Worm (Caenorhabditis elegans): Measurements from ENCODE around the gene R01H2.8.

R01H2.8 gene

ce11 chrIII:7045643-7046042 lies 23.2 kb upstream of the R01H2.8 start, which contains the start of gene R01H2.7:
Gene R01H2.7 (minus strand): TSS chrIII:7045743.
- TF ChIP-seq irx-1 (tag; optimal IDR thresholded peaks at IDR 0.05): no peak
- no peak for TF ChIP-seq efl-3 (GFP tag; optimal IDR thresholded peaks at IDR 0.05)
- no peak for TF ChIP-seq nhr-11 (tag; optimal IDR thresholded peaks at IDR 0.05)
- TF ChIP-seq dsc-1 (tag; optimal IDR thresholded peaks at IDR 0.05): no peak
- TF ChIP-seq unc-62 (GFP tag; optimal IDR thresholded peaks at IDR 0.05): no peak
- TF ChIP-seq nhr-19 (GFP tag; conservative IDR thresholded peaks at IDR 0.05): no peak
- no peak for TF ChIP-seq nhr-85 (tag)
- no peak for TF ChIP-seq C04F5.9 (tag; optimal IDR thresholded peaks at IDR 0.05)
- TF ChIP-seq nhr-90 (tag; optimal IDR thresholded peaks at IDR 0.05; ENCODE audit: poor library complexity): no peak
- TF ChIP-seq nhr-71 (tag; optimal IDR thresholded peaks at IDR 0.05): no peak
- no peak for TF ChIP-seq Y116A8C.19 (tag; optimal IDR thresholded peaks at IDR 0.05; ENCODE audit: borderline replicate concordance)
- TF ChIP-seq nhr-77 (tag; optimal IDR thresholded peaks at IDR 0.05): no peak
- no peak for TF ChIP-seq efl-1 (optimal IDR thresholded peaks at IDR 0.05)
- no peak for TF ChIP-seq efl-1 (GFP tag; optimal IDR thresholded peaks at IDR 0.05 in 1 of 2)
- no peak for TF ChIP-seq jun-1 (tag; optimal IDR thresholded peaks at IDR 0.05)
- no peak for TF ChIP-seq lin-39 (tag; optimal IDR thresholded peaks at IDR 0.05)

DNA sequence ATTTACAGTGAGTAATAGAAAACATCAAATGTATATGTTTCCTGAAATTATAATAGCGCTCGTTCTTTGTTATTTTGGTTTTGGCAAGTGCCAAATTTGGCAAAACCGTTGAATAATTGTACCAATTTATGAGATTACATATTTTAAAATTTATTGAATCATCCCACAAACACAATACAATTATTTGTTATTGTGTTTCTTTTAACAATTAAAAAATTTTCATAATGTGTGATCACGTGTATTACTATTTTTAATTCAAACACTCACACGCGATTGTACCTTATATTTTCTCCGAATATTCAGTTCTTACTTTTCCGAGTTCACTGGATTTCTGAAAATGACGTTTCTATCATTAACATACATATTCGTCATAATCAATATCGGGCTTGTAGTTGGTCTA lies 12.6 kb upstream of the R01H2.8 start, which contains the start of gene R01H2.2:
TSS of gene R01H2.2 (plus strand) at position 301 of the 400 bp plus-strand sequence.
- no peak for TF ChIP-seq nhr-28 (tag; optimal IDR thresholded peaks at IDR 0.05)
- TF ChIP-seq C04F5.9 (tag; optimal IDR thresholded peaks at IDR 0.05): no peak
- no peak for TF ChIP-seq hpl-2 (GFP tag; optimal IDR thresholded peaks at IDR 0.05)
- no peak for TF ChIP-seq pag-3 (tag; optimal IDR thresholded peaks at IDR 0.05; ENCODE audit: borderline replicate concordance, insufficient read depth)
- no peak for TF ChIP-seq lin-15B (tag; optimal IDR thresholded peaks at IDR 0.05)
- TF ChIP-seq ama-1 (optimal IDR thresholded peaks at IDR 0.05): no peak
- TF ChIP-seq dsc-1 (tag; optimal IDR thresholded peaks at IDR 0.05): no peak
- TF ChIP-seq lin-35 (GFP tag; optimal IDR thresholded peaks at IDR 0.05): no peak
- no peak for TF ChIP-seq mep-1 (tag; optimal IDR thresholded peaks at IDR 0.05)
- TF ChIP-seq Y116A8C.19 (tag; optimal IDR thresholded peaks at IDR 0.05; ENCODE audit: borderline replicate concordance): no peak
- TF ChIP-seq nhr-47 (tag; optimal IDR thresholded peaks at IDR 0.05): no peak
- no peak for TF ChIP-seq irx-1 (tag; optimal IDR thresholded peaks at IDR 0.05)
- no peak for TF ChIP-seq zag-1 (tag; optimal IDR thresholded peaks at IDR 0.05)
- TF ChIP-seq nhr-90 (tag; optimal IDR thresholded peaks at IDR 0.05; ENCODE audit: poor library complexity): no peak
- TF ChIP-seq ceh-90 (tag; optimal IDR thresholded peaks at IDR 0.05): no peak
- no peak for TF ChIP-seq vab-15 (tag; optimal IDR thresholded peaks at IDR 0.05)
- TF ChIP-seq elt-3 (tag; optimal IDR thresholded peaks at IDR 0.05): no peak

- TF ChIP-seq pqm-1 (tag; optimal IDR thresholded peaks at IDR 0.05): no peak
- no peak for TF ChIP-seq fos-1 (tag; optimal IDR thresholded peaks at IDR 0.05)
- no peak for TF ChIP-seq unc-86 (tag; optimal IDR thresholded peaks at IDR 0.05)
- no peak for TF ChIP-seq nhr-19 (GFP tag; conservative IDR thresholded peaks at IDR 0.05)
- no peak for TF ChIP-seq rnt-1 (tag; optimal IDR thresholded peaks at IDR 0.05)
- no peak for TF ChIP-seq ets-5 (GFP tag; IDR thresholded peaks at IDR 0.05)
- TF ChIP-seq C34B4.2 (tag; optimal IDR thresholded peaks at IDR 0.05): no peak
- TF ChIP-seq nhr-85 (tag): no peak
- no peak for TF ChIP-seq unc-130 (tag; optimal IDR thresholded peaks at IDR 0.05)
- TF ChIP-seq elt-2 (tag; optimal IDR thresholded peaks at IDR 0.05): no peak
- no peak for TF ChIP-seq blmp-1 (tag; optimal IDR thresholded peaks at IDR 0.05)
- TF ChIP-seq nhr-11 (tag; optimal IDR thresholded peaks at IDR 0.05): no peak
- TF ChIP-seq zag-1 (tag; optimal IDR thresholded peaks at IDR 0.05): no peak
- no peak for TF ChIP-seq ztf-4 (tag; optimal IDR thresholded peaks at IDR 0.05)
- TF ChIP-seq aly-2 (tag; optimal IDR thresholded peaks at IDR 0.05): no peak
These were observed 8.2 kb upstream of the R01H2.8 start, which contains the start of gene egg-2 for ce11 chrIII:7060531-7061095. Gene egg-2 (minus strand): TSS chrIII:7060583.
